Fruit fly (Drosophila melanogaster) whole organism, wandering third instar larva: Measurements from ENCODE around the gene CG8944.

Experiments
- Abd-B ChIP-seq: fragments of >200 bp; optimal IDR thresholded peaks from 2 replicates; lab custom pipeline; 2017; ENCODE audit warnings: missing biosample characterization, missing genetic modification characterization
- Dif ChIP-seq: fragments of 200-275, 200-300 bp; sonication (Bioruptor generic); optimal IDR thresholded peaks from 2 replicates; lab custom pipeline; 2018; ENCODE audit warnings: missing biosample characterization, missing genetic modification characterization; ENCODE audit not compliant: partially characterized antibody
- Hnf4 ChIP-seq: fragments of 200-800 bp; sonication (Bioruptor generic); optimal IDR thresholded peaks from 2 replicates; lab custom pipeline; 2016; ENCODE audit warnings: missing biosample characterization, mild to moderate bottlenecking, missing genetic modification characterization
- Hr78 ChIP-seq: fragments of >200 bp; optimal IDR thresholded peaks from 2 replicates; lab custom pipeline; 2017; ENCODE audit warnings: missing biosample characterization, missing genetic modification characterization
- N ChIP-seq: fragments of >200 bp; optimal IDR thresholded peaks from 2 replicates; lab custom pipeline; 2018; ENCODE audit warnings: missing biosample characterization, missing external identifiers, missing genetic modification characterization
- Sp1 ChIP-seq: fragments of 200-800 bp; sonication (Bioruptor generic); optimal IDR thresholded peaks from 3 replicates; lab custom pipeline; 2019; ENCODE audit warnings: missing biosample characterization, mild to moderate bottlenecking, missing genetic modification characterization, moderate library complexity
- br ChIP-seq: fragments of 200-800 bp; sonication (Bioruptor generic); optimal IDR thresholded peaks from 2 replicates; lab custom pipeline; 2016; ENCODE audit warnings: missing biosample characterization, missing genetic modification characterization
- foxo ChIP-seq, 2 experiments: fragments of 200-800 bp; sonication (Bioruptor generic); optimal IDR thresholded peaks; 2 replicates in 1 of 2; 3 replicates in 1 of 2; lab custom pipeline; 2016 to 2017; ENCODE audit warnings: missing biosample characterization in 2 of 2, missing genetic modification characterization in 2 of 2
- fru ChIP-seq: fragments of 200-800 bp; sonication (Bioruptor generic); optimal IDR thresholded peaks from 3 replicates; lab custom pipeline; 2016; ENCODE audit warnings: missing biosample characterization, mild to moderate bottlenecking, missing genetic modification characterization
- psq ChIP-seq: fragments of 200-800 bp; sonication (Bioruptor generic); optimal IDR thresholded peaks from 3 replicates; lab custom pipeline; 2017; ENCODE audit warnings: missing biosample characterization, mild to moderate bottlenecking, missing genetic modification characterization, moderate library complexity
- tai ChIP-seq: sonication (Bioruptor generic); optimal IDR thresholded peaks from 2 replicates; lab custom pipeline; 2016; ENCODE audit warnings: missing biosample characterization, missing genetic modification characterization

- no peak for TF ChIP-seq Abd-B (GFP tag; lab: Kevin White, UChicago)
- TF ChIP-seq psq (GFP tag; lab: Kevin White, UChicago) = no peak
- TF ChIP-seq Dif = no peak
- no peak for TF ChIP-seq fru (GFP tag; lab: Kevin White, UChicago)
- TF ChIP-seq N (GFP tag; lab: Kevin White, UChicago) = no peak
- no peak for TF ChIP-seq br (GFP tag; lab: Kevin White, UChicago)
- TF ChIP-seq Sp1 (GFP tag; lab: Kevin White, UChicago) = no peak
- TF ChIP-seq Hr78 = no peak
- no peak for TF ChIP-seq tai (GFP tag; lab: Kevin White, UChicago)
- no peak for TF ChIP-seq Hnf4
- TF ChIP-seq foxo (GFP tag; optimal IDR thresholded peaks at IDR 0.05; lab: Kevin White, UChicago) = no peak
Measured at dm6 chrX:15737110-15737509, 8.9 kb downstream of the CG8944 start, which contains the start of gene Arp6.
